Fruit fly (Drosophila melanogaster) whole organism: ENCODE data around the gene CG1172.

ENCODE experiments used
- CG8478 ChIP-seq: fragments of >200 bp; optimal IDR thresholded peaks from 2 replicates; lab custom pipeline; 2018; ENCODE audit warnings: inconsistent platforms
- Dll ChIP-seq: fragments of >200 bp; optimal IDR thresholded peaks from 2 replicates; lab custom pipeline; 2017
- EcR ChIP-seq, 2 experiments: fragments of >200 bp; optimal IDR thresholded peaks; 2 replicates each; lab custom pipeline; 2017; ENCODE audit warnings: missing biosample characterization in 2 of 2, missing genetic modification characterization in 2 of 2, missing genetic modification reagents in 2 of 2
- pan ChIP-seq: fragments of >200 bp; optimal IDR thresholded peaks from 2 replicates; lab custom pipeline; 2017
- psq ChIP-seq: fragments of >200 bp; optimal IDR thresholded peaks from 2 replicates; lab custom pipeline; 2017
- usp ChIP-seq: fragments of >200 bp; optimal IDR thresholded peaks from 2 replicates; lab custom pipeline; 2017; ENCODE audit warnings: missing biosample characterization, missing genetic modification characterization, mixed read lengths

The CG1172 gene

DNA sequence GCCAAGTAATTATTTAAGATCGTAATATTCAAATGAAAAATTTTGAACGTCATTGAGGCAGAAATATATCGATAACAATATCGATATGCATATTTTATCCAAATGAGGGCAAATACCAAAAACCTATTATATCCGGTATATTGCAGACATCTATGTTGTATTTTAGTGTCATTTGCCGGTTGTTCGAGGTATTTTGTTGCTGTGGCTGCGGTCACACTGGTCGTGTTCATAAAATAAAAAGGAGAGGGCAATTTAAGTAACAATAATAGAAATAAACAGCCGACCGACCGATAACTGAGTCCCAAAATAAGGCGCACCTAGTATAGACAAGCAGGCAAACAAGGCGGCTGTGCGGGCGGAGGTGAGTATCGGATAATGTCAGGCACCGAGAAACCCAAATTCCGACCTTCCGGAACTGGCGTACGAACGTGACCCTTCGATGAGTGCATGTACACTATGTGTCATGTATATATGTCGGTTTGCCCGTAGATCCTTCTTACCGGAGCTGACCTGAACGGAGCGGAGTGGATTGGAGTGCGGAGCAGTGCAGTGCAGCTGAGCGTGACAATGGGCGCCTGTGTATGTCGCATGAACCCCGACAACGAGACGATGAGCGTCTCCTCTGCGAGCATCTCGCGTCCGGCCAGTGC is at the start of gene CG1172:
Gene CG1172, plus strand, starts transcription at position 181 of the 650 bp plus-strand sequence.
- TF ChIP-seq pan = no peak
- TF ChIP-seq usp (GFP tag; lab: Kevin White, UChicago) = no peak
- no peak for TF ChIP-seq EcR (GFP tag; optimal IDR thresholded peaks at IDR 0.05; lab: Kevin White, UChicago)
- TF ChIP-seq psq (lab: Kevin White, UChicago) = no peak
- TF ChIP-seq Dll = no peak

DNA sequence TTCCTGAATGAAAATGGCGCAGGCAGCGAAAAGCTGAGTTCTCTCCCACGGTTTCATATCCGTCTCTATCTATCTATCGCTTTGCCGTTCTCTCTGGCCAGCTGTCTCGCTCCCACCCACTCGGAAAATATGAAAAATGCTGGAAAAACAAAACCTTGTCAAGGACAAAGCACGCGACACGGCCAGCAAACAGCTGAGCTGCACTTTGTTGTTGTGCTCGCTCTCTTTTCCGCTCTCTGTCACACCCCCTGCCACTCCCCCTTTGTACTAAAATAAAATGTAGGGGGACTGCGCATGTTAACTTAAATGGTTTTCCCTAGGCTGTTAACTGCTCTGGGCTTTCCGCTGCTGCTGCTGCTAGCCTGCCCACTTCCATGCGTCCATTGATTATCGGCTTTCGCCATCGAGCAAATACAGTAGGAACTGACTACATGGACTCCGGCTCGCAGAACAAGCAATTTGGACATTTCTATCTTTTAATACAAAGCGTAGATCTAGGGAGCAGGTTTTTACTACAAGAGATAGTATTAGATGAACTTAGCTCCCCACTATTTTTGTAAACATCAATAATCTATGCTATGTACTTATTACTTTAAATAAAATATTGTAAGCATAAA is 46.9 kb upstream of the CG1172 start:
- TF ChIP-seq pan = no peak
- TF ChIP-seq CG8478 = no peak
- TF ChIP-seq EcR (GFP tag; optimal IDR thresholded peaks at IDR 0.05; lab: Kevin White, UChicago) = no peak
- no peak for TF ChIP-seq usp (GFP tag; lab: Kevin White, UChicago)
- TF ChIP-seq psq (lab: Kevin White, UChicago) = no peak
- TF ChIP-seq Dll = no peak

DNA sequence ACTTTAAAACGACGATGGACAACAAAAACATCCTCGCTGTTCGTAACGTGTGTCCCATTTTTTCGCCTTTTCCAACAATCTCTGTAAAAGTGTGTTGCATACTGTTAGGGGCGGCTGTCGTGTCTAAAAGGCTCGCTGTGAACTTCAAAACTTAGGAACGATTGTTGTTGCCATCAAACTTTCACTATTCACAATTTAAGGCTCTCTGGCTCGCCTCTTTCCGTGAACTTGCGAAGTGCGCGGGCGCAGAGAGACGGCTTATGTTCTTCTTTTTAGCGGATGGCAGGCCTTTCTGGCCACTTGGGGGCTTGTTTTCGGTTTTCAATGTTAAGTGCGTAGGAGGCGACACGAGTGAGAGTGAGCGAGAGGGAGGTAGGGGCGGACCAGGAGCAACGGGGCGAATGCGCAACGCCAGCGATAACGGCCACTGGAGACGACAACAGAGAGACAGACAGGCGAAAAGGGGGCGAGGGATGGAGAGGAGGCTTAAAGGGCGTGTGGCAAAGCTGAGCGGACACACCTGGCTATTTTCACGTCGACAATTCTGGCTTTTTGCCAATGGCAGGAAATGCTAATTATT is 43.2 kb upstream of the CG1172 start, which contains the start of gene mtd:
Gene mtd, minus strand, starts transcription at position 51 of the 580 bp plus-strand sequence.
- TF ChIP-seq Dll = no peak
- TF ChIP-seq CG8478 = no peak
- no peak for TF ChIP-seq usp (GFP tag; lab: Kevin White, UChicago)
- TF ChIP-seq psq (lab: Kevin White, UChicago) = no peak
- TF ChIP-seq pan = no peak
- TF ChIP-seq EcR (GFP tag; optimal IDR thresholded peaks at IDR 0.05; lab: Kevin White, UChicago) = no peak

DNA sequence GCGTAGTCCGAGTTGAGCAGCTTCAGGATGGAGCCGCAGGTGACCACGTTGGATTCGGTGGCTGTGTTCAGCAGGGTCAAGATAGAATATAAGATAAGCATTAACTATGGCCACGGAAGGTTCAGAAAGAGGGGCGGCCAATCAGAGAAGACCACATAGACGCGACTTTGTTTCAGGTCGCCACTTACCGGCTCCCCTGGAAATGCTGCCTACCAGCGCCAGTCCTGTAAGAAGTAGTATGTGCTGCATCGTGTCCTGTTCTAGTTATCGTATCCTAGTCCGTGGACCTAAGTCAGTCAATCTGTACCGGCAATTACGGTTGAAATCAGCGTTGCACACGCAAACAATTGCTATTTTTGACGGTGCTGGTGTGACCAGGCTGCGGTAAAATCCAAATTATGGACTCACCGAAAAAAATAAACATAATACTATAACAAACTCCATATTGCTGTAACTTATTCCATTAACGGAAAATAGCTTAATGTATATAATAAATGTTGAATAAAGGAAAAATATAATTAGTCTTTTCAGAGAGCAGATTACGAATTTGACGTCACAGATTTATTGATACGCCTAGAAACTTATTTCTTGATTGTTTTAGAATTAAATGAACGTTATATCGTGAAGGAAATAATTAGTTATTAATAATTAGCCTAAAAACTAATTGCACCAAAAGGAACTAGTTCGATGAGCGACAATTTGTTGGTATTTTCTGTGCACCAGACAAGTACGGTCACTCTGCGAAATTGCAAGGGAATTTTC is 39.2 kb upstream of the CG1172 start, which contains the start of the genes CG11999 and CG1161:
Gene CG11999, minus strand, starts transcription at position 375 of the 762 bp plus-strand sequence.
Gene CG1161, plus strand, starts transcription at position 720 of the 762 bp plus-strand sequence.
- no peak for TF ChIP-seq usp (GFP tag; lab: Kevin White, UChicago)
- TF ChIP-seq Dll = no peak
- no peak for TF ChIP-seq EcR (GFP tag; optimal IDR thresholded peaks at IDR 0.05; lab: Kevin White, UChicago)
- no peak for TF ChIP-seq pan
- no peak for TF ChIP-seq psq (lab: Kevin White, UChicago)
- no peak for TF ChIP-seq CG8478

DNA sequence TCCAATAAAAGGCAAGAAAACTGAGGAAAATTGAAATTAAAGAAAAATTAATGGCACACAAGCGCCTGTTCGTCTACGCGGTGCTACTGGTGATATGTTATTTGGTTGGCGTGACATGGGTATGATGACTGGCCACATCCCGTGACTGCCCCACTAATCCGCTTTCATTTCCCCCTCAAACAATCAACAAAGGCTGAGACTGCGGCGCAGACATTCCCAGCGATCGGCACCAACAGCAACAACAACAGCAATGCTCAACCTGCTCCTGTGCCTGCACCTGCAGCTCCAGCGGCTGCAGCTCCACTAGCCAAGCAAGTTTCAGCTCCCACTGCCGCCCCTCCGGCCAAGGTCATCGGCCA is 38.6 kb upstream of the CG1172 start:
- TF ChIP-seq psq (lab: Kevin White, UChicago) (no peak), usp (GFP tag; lab: Kevin White, UChicago) (no peak), Dll (no peak), pan (no peak), CG8478 (no peak), EcR (GFP tag; optimal IDR thresholded peaks at IDR 0.05; lab: Kevin White, UChicago) (no peak)

DNA sequence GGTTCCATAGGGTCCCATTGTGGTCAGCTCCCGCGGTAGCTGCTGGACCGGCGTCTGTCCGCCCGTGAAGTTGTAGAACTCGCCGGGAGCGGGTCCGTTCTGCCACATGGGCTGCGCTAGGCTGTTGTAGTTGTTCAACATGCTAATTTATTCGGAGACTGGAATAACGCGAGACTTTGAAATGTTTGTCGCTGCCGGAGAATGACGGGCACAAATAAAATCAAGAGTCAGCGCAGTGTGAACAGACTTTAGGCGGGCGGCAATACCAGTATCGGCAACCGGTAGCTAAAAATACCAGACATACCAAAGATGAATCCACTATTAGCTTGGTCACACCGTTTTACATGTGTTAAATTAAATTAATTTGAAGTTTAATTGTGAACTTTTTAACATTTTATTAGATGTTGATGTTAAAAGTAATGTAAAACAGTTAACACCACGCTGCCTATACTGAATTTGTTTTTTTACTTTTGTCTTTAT is 35.7 kb upstream of the CG1172 start, which contains the start of gene Prosbeta7:
Gene Prosbeta7, minus strand, starts transcription at position 430 of the 480 bp plus-strand sequence.
- no peak for TF ChIP-seq Dll

DNA sequence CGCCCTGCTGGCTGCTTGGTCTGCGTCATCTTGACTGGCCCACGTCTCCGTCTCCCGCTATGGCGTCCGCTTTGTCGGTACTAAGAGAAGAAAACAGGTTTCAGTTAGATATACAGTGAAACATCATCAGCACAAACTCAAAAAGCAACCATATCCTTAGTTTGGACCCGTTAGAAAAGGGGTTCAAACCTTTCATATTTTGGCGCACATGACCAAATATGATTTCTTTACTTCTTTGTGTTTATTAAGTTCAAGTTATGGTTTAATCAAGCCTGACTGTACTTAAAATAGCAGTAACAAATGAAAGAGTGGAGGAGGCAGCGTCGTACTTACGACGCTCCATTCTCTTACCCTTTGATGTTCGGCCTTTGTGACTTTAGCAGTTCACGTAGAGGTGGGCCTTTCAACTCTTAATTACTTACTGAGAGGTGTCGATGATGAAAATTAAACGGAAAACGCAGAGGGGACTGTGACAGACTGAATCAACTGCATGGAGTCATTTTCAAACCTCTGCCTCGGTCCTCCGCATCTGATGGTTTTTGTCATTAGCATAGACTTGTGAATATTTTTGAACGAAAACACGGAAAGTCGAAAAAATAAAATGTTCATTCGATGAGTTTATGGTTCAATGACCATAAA is 31.9 kb upstream of the CG1172 start:
- TF ChIP-seq psq (lab: Kevin White, UChicago) = no peak
- no peak for TF ChIP-seq EcR (GFP tag; optimal IDR thresholded peaks at IDR 0.05; lab: Kevin White, UChicago)
- TF ChIP-seq pan = no peak
- no peak for TF ChIP-seq Dll
- TF ChIP-seq usp (GFP tag; lab: Kevin White, UChicago) = no peak
- TF ChIP-seq CG8478 = no peak

DNA sequence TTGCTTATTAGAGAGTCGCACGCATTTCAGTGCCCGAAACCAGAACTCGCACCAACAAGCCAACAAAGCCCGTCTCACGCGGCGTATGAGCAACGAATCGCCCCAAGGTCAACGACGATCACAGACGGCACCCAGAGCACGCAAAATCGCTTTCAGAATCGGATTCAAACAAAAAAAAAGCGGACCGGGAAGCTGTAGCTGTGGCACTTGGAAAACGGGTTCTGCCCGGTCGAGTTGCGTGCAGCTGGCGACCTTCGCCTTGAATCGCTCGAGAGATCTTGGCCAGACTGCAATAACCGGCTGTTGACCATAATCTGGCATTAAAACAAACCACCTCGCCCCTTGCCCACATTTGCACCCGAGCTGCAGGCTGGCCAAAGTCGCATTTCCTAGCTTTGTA is 30.3 kb upstream of the CG1172 start:
- TF ChIP-seq EcR (GFP tag; optimal IDR thresholded peaks at IDR 0.05; lab: Kevin White, UChicago) = no peak
- TF ChIP-seq usp (GFP tag; lab: Kevin White, UChicago) = no peak
- TF ChIP-seq Dll = no peak
- TF ChIP-seq pan = no peak
- no peak for TF ChIP-seq psq (lab: Kevin White, UChicago)
- TF ChIP-seq CG8478 = no peak

DNA sequence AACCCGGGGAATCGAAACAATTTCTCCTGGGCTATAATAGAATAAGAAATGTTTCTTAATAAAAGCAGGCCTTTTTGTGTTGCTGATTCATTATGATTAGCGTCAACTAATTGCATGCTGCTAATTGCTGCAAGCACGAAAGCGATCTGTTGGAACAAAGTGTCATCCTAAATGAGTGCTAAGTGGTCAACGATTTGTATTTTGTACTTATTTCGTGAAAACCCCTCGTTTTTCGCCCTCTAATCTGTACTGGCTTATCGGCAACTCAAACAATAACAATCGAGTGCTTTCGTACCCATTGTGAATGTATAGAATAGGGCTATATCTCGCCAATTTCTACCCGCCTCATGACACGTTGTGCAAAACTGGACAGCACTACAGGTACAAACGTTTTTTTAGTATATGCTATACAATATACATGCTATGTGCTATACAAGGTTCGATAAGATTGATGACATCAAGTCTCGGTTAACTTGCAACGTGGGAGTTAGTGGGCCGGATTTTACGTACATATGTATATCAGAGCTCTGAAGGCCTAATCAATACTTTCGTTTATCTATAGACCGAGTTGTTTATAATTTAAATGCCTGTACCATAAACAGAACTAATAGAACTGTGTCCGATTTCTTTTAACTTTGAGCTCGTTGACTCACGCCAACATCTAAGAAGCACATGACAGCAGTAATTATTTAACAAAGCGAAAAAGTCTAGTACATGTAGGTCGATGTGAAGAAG is 29.0 kb upstream of the CG1172 start:
- TF ChIP-seq pan (no peak), psq (lab: Kevin White, UChicago) (no peak), CG8478 (no peak), EcR (GFP tag; optimal IDR thresholded peaks at IDR 0.05; lab: Kevin White, UChicago) (no peak), Dll (no peak), usp (GFP tag; lab: Kevin White, UChicago) (no peak)

DNA sequence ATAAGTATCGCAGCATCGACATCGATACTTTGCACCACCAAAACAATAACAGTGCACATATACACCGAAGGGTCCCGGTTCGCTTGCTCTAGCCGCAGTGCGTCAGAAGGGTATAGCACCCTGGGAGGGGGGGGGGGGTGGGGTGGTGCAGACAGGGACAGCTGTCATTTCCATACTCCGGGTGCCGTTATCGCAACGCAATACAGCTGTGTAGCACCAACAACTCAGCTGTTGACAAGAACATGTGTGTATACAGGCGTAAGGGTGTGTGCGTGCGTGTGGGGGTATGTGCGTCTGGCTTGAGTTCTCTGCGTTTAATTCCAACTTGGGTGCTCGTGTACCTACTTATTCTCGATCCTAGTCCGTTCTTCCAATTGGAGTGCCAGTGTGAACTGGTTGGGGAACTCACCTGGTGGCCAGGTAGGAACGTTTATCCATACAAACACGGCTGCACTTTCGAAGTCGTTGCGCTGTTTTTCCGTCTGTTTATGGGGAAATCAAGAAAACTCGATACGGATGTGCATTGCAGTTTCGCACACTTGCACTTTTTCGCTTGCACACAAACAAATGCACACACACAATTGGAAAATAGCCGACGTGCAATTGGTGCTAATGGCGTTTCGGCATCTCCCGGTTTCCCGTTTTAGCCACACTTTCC is 26.1 kb upstream of the CG1172 start:
- TF ChIP-seq Dll (no peak), psq (lab: Kevin White, UChicago) (no peak), CG8478 (no peak), usp (GFP tag; lab: Kevin White, UChicago) (no peak), EcR (GFP tag; optimal IDR thresholded peaks at IDR 0.05; lab: Kevin White, UChicago) (no peak), pan (no peak)
